Fruit fly (Drosophila melanogaster): ENCODE data around the gene CG1791.

dm6 chrX:9975973-9976372 is 11.3 kb upstream of the CG1791 start:
- TF ChIP-seq CG12155 (GFP tag; optimal IDR thresholded peaks at IDR 0.05) (no peak), Sox102F (GFP tag; optimal IDR thresholded peaks at IDR 0.05) (no peak), CG2202 (tag; optimal IDR thresholded peaks at IDR 0.05) (no peak), pb (GFP tag; optimal IDR thresholded peaks at IDR 0.05) (no peak), tgo (GFP tag; IDR thresholded peaks at IDR 0.05) (no peak), bigmax (GFP tag; optimal IDR thresholded peaks at IDR 0.05) (no peak), pfk (GFP tag; optimal IDR thresholded peaks at IDR 0.05) (no peak)

All from whole organism, embryonic.